Fruit fly (Drosophila melanogaster) whole organism, embryonic: Measurements from ENCODE around the gene RpL28.
A peak's percentile ranks its signal among the peaks of the same experiment; 100 is the strongest.

Source experiments
- CG13624 ChIP-seq: fragments of 200-800 bp; sonication (Bioruptor generic); optimal IDR thresholded peaks from 2 replicates; lab custom pipeline; 2016; ENCODE audit warnings: missing biosample characterization, missing genetic modification characterization
- CG14441 ChIP-seq: fragments of 200-800 bp; sonication (Bioruptor generic); IDR thresholded peaks from 2 replicates; pipeline ENCODE4 v1.3.6; 2022; ENCODE audit warnings: missing biosample characterization, missing genetic modification characterization
- caup ChIP-seq: fragments of 200-800 bp; sonication (Bioruptor generic); optimal IDR thresholded peaks from 3 replicates; lab custom pipeline; 2017; ENCODE audit warnings: missing biosample characterization, mild to moderate bottlenecking, missing genetic modification characterization, moderate library complexity; ENCODE audit not compliant: severe bottlenecking
- kni ChIP-seq: fragments of 200-800 bp; sonication (Bioruptor generic); optimal IDR thresholded peaks from 3 replicates; lab custom pipeline; 2017; ENCODE audit warnings: mild to moderate bottlenecking, missing biosample characterization, missing genetic modification reagents, missing genetic modification characterization
- sug ChIP-seq: fragments of 200-800 bp; optimal IDR thresholded peaks from 2 replicates; lab custom pipeline; 2019; ENCODE audit warnings: missing biosample characterization, mild to moderate bottlenecking, missing genetic modification characterization, moderate library complexity

DNA sequence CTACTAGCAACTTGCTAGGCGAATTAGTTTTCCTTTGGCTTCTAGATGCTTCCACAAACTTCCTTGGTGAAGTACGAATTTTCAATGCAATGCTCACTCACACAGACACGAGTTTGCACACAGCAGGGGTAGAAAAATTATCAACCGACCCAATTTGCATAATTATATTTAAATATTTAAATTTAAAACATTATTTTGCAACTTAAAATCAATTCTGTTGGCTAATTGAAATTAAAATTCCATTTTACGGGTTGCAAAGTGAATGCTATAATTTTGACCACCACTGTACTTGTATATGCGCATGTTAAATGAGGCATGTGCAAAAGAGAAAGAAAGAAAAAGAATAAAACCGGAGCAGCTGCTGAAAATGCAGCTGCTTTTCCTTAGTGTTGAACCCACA lies 28.7 kb downstream of the RpL28 start:
- TF ChIP-seq caup (GFP tag; lab: Kevin White, UChicago): peak; percentile 94
- peak; percentile 94 for TF ChIP-seq CG14441 (GFP tag; lab: Robert Waterston, UW)
- peak; percentile 4 for TF ChIP-seq kni (GFP tag; lab: Kevin White, UChicago)
- TF ChIP-seq CG13624 (GFP tag; lab: Kevin White, UChicago): peak; percentile 23
- TF ChIP-seq sug (tag; lab: Kevin White, UChicago): peak; percentile 75
